Worm (Caenorhabditis elegans): ENCODE measurements around the gene delm-1.

DNA sequence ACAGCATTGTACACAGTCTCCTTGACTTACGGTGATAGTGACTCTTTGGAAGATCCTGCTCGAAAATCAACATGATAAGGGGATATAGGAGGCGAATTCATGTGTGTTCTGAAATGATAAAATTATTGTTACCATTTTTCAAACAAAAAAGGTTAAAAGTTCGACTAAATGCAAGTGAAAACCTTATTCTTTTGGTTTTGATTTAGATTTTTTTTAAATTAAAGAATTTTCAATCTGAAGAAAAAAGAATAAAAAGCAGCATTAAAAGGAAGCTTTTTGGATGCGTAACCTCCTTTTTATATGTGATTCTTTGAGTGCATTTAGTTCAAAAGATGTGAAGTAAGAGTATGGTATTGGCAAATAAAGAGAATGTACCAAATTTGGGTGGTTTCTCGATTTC, at the start of gene delm-1:
- TF ChIP-seq ama-1 (optimal IDR thresholded peaks at IDR 0.05), result no peak
- no peak for TF ChIP-seq ama-1 (GFP tag; optimal IDR thresholded peaks at IDR 0.05)
- TF ChIP-seq him-1 (tag; optimal IDR thresholded peaks at IDR 0.05), result no peak

Data from whole organism, young adult.